Worm (Caenorhabditis elegans) whole organism, midembryonic: ENCODE results near the gene mtm-5.

ENCODE experiments used
- T22C8.4 ChIP-seq: fragments of 200-800 bp; sonication (Bioruptor generic); IDR thresholded peaks from 2 replicates; pipeline ENCODE4 v1.3.6; 2022; ENCODE audit warnings: missing genetic modification characterization, missing compliant biosample characterization
- cog-1 ChIP-seq: sonication (generic microtip); optimal IDR thresholded peaks from 2 replicates; lab custom pipeline; 2016; ENCODE audit warnings: missing genetic modification characterization, missing compliant biosample characterization
- flt-1 ChIP-seq: fragments of 200-800 bp; sonication (Bioruptor generic); IDR thresholded peaks from 2 replicates; pipeline ENCODE4 v1.3.6; 2022; ENCODE audit warnings: missing genetic modification characterization, missing compliant biosample characterization
- klf-2 ChIP-seq: fragments of 200-800 bp; sonication (Bioruptor generic); conservative IDR thresholded peaks from 2 replicates; pipeline ENCODE4 v1.3.6; 2022; ENCODE audit warnings: missing genetic modification reagents, missing genetic modification characterization, missing compliant biosample characterization
- med-1 ChIP-seq: sonication (generic microtip); optimal IDR thresholded peaks from 2 replicates; lab custom pipeline; 2017; ENCODE audit warnings: missing genetic modification characterization, mild to moderate bottlenecking, missing compliant biosample characterization, antibody characterized with exemption, missing genetic modification reagents; ENCODE audit not compliant: insufficient read depth
- ref-1 ChIP-seq: fragments of 200-800 bp; sonication (Bioruptor generic); conservative IDR thresholded peaks from 2 replicates; pipeline ENCODE4 v1.3.6; 2022; ENCODE audit warnings: missing genetic modification reagents, missing genetic modification characterization, missing compliant biosample characterization
- tab-1 ChIP-seq: fragments of 200-800 bp; sonication (Bioruptor generic); IDR thresholded peaks from 2 replicates; pipeline ENCODE4 v1.3.6; 2022; ENCODE audit warnings: missing genetic modification characterization, missing compliant biosample characterization
- ztf-23 ChIP-seq: fragments of 200-800 bp; sonication (Bioruptor generic); IDR thresholded peaks from 2 replicates; pipeline ENCODE4 v1.3.6; 2022; ENCODE audit warnings: missing genetic modification reagents, missing genetic modification characterization, missing compliant biosample characterization
- ztf-29 ChIP-seq: fragments of 200-800 bp; sonication (Bioruptor generic); IDR thresholded peaks from 2 replicates; pipeline ENCODE4 v1.3.6; 2022; ENCODE audit warnings: missing genetic modification reagents, missing genetic modification characterization, missing compliant biosample characterization

mtm-5 gene

ce11 chrX:5210524-5210923 is 32.7 kb downstream of the mtm-5 start:
- TF ChIP-seq flt-1 (GFP tag; lab: Robert Waterston, UW) (no peak), cog-1 (tag; lab: Kevin White, UChicago) (peak; percentile 35)

ce11 chrX:5209429-5209828 is 33.8 kb downstream of the mtm-5 start:
- TF ChIP-seq ztf-29 (GFP tag; lab: Robert Waterston, UW) (no peak), ztf-23 (GFP tag; lab: Robert Waterston, UW) (no peak), med-1 (no peak), T22C8.4 (GFP tag; lab: Robert Waterston, UW) (no peak), ref-1 (GFP tag; lab: Robert Waterston, UW) (no peak), klf-2 (GFP tag; lab: Robert Waterston, UW) (no peak), cog-1 (tag; lab: Kevin White, UChicago) (no peak), flt-1 (GFP tag; lab: Robert Waterston, UW) (no peak), tab-1 (GFP tag; lab: Robert Waterston, UW) (no peak)

ce11 chrX:5208831-5209230 is 34.4 kb downstream of the mtm-5 start:
- TF ChIP-seq med-1 (no peak), ztf-29 (GFP tag; lab: Robert Waterston, UW) (no peak), ztf-23 (GFP tag; lab: Robert Waterston, UW) (no peak), klf-2 (GFP tag; lab: Robert Waterston, UW) (no peak), flt-1 (GFP tag; lab: Robert Waterston, UW) (no peak), tab-1 (GFP tag; lab: Robert Waterston, UW) (no peak), ref-1 (GFP tag; lab: Robert Waterston, UW) (no peak), T22C8.4 (GFP tag; lab: Robert Waterston, UW) (no peak), cog-1 (tag; lab: Kevin White, UChicago) (no peak)

ce11 chrX:5208326-5208725 is 34.9 kb downstream of the mtm-5 start:
- no peak for TF ChIP-seq T22C8.4 (GFP tag; lab: Robert Waterston, UW)
- TF ChIP-seq cog-1 (tag; lab: Kevin White, UChicago): no peak
- TF ChIP-seq ztf-29 (GFP tag; lab: Robert Waterston, UW): no peak
- no peak for TF ChIP-seq ztf-23 (GFP tag; lab: Robert Waterston, UW)
- TF ChIP-seq klf-2 (GFP tag; lab: Robert Waterston, UW): no peak

- TF ChIP-seq flt-1 (GFP tag; lab: Robert Waterston, UW) (0 out of 2 replicates have a peak, but pooled peaks have one; percentile 30), T22C8.4 (GFP tag; lab: Robert Waterston, UW) (no peak), cog-1 (tag; lab: Kevin White, UChicago) (no peak), klf-2 (GFP tag; lab: Robert Waterston, UW) (no peak), med-1 (no peak), tab-1 (GFP tag; lab: Robert Waterston, UW) (no peak)
Measured at ce11 chrX:5207819-5208218, 35.4 kb downstream of the mtm-5 start.

ce11 chrX:5205561-5205960 is 37.6 kb downstream of the mtm-5 start, which contains the start of gene H28G03.2:
H28G03.2 (plus strand) TSS chrX:5205760.
- no peak for TF ChIP-seq flt-1 (GFP tag; lab: Robert Waterston, UW)
- 0 out of 2 replicates have a peak, but pooled peaks have one; percentile 23 for TF ChIP-seq T22C8.4 (GFP tag; lab: Robert Waterston, UW)

ce11 chrX:5202923-5203322 is 40.3 kb downstream of the mtm-5 start:
- TF ChIP-seq tab-1 (GFP tag; lab: Robert Waterston, UW): no peak
- TF ChIP-seq med-1: no peak
- no peak for TF ChIP-seq cog-1 (tag; lab: Kevin White, UChicago)

ce11 chrX:5202399-5202798 is 40.8 kb downstream of the mtm-5 start:
- TF ChIP-seq ztf-29 (GFP tag; lab: Robert Waterston, UW) (no peak), ref-1 (GFP tag; lab: Robert Waterston, UW) (no peak), flt-1 (GFP tag; lab: Robert Waterston, UW) (no peak), klf-2 (GFP tag; lab: Robert Waterston, UW) (no peak), cog-1 (tag; lab: Kevin White, UChicago) (no peak), med-1 (no peak)

- no peak for TF ChIP-seq ztf-23 (GFP tag; lab: Robert Waterston, UW)
Measured at ce11 chrX:5201860-5202259, 41.3 kb downstream of the mtm-5 start.

- TF ChIP-seq cog-1 (tag; lab: Kevin White, UChicago) (no peak), med-1 (no peak), flt-1 (GFP tag; lab: Robert Waterston, UW) (no peak), T22C8.4 (GFP tag; lab: Robert Waterston, UW) (no peak), tab-1 (GFP tag; lab: Robert Waterston, UW) (no peak), ztf-29 (GFP tag; lab: Robert Waterston, UW) (no peak), ref-1 (GFP tag; lab: Robert Waterston, UW) (no peak), klf-2 (GFP tag; lab: Robert Waterston, UW) (no peak), ztf-23 (GFP tag; lab: Robert Waterston, UW) (no peak)
Measured at ce11 chrX:5199825-5200373, 43.3 kb downstream of the mtm-5 start.

- no peak for TF ChIP-seq ref-1 (GFP tag; lab: Robert Waterston, UW)
- no peak for TF ChIP-seq ztf-29 (GFP tag; lab: Robert Waterston, UW)
- TF ChIP-seq flt-1 (GFP tag; lab: Robert Waterston, UW): no peak
- TF ChIP-seq med-1: no peak
- no peak for TF ChIP-seq T22C8.4 (GFP tag; lab: Robert Waterston, UW)
- TF ChIP-seq tab-1 (GFP tag; lab: Robert Waterston, UW): no peak
- no peak for TF ChIP-seq ztf-23 (GFP tag; lab: Robert Waterston, UW)
- no peak for TF ChIP-seq cog-1 (tag; lab: Kevin White, UChicago)
- no peak for TF ChIP-seq klf-2 (GFP tag; lab: Robert Waterston, UW)
Measured at ce11 chrX:5199245-5199644, 44.0 kb downstream of the mtm-5 start.
